Fruit fly (Drosophila melanogaster) whole organism, embryonic: ENCODE results near the gene CG12106.

Experiments used
- CG10209 ChIP-seq: fragments of 200-800 bp; sonication (Bioruptor generic); optimal IDR thresholded peaks from 3 replicates; lab custom pipeline; 2017; ENCODE audit warnings: missing biosample characterization, mild to moderate bottlenecking, missing genetic modification characterization, missing genetic modification reagents
- CG10267 ChIP-seq: fragments of 200-800 bp; sonication (Bioruptor generic); optimal IDR thresholded peaks from 2 replicates; lab custom pipeline; 2018; ENCODE audit warnings: missing biosample characterization, mild to moderate bottlenecking, missing genetic modification characterization, moderate library complexity
- CG10565 ChIP-seq: fragments of 200-800 bp; sonication (Bioruptor generic); optimal IDR thresholded peaks from 3 replicates; lab custom pipeline; 2016; ENCODE audit warnings: missing biosample characterization, mild to moderate bottlenecking, missing genetic modification characterization
- CG10959 ChIP-seq: fragments of 200-800 bp; sonication (Bioruptor generic); IDR thresholded peaks from 2 replicates; pipeline ENCODE4 v1.3.6; 2022; ENCODE audit warnings: missing biosample characterization, missing genetic modification characterization
- CG12299 ChIP-seq: fragments of 200-800 bp; sonication (Bioruptor generic); optimal IDR thresholded peaks from 2 replicates; lab custom pipeline; 2018; ENCODE audit warnings: missing biosample characterization, mild to moderate bottlenecking, missing genetic modification characterization
- CG12942 ChIP-seq: fragments of 200-800 bp; sonication (Bioruptor generic); optimal IDR thresholded peaks from 3 replicates; lab custom pipeline; 2016; ENCODE audit warnings: missing biosample characterization, missing genetic modification characterization
- CG13123 ChIP-seq: fragments of 200-800 bp; sonication (Bioruptor generic); optimal IDR thresholded peaks from 2 replicates; lab custom pipeline; 2016; ENCODE audit warnings: missing biosample characterization, missing genetic modification characterization
- CG13287 ChIP-seq: fragments of 200-800 bp; sonication (Bioruptor generic); IDR thresholded peaks from 2 replicates; pipeline ENCODE4 v1.3.6; 2022; ENCODE audit warnings: missing biosample characterization, missing genetic modification characterization; ENCODE audit not compliant: partially characterized antibody
- CG13624 ChIP-seq: fragments of 200-800 bp; sonication (Bioruptor generic); optimal IDR thresholded peaks from 2 replicates; lab custom pipeline; 2016; ENCODE audit warnings: missing biosample characterization, missing genetic modification characterization
- CG13894 ChIP-seq: fragments of 200-800 bp; sonication (Bioruptor generic); optimal IDR thresholded peaks from 3 replicates; lab custom pipeline; 2018; ENCODE audit warnings: missing biosample characterization, mild to moderate bottlenecking, missing genetic modification characterization, moderate library complexity
- CG15696 ChIP-seq: fragments of 200-800 bp; sonication (Bioruptor generic); optimal IDR thresholded peaks from 2 replicates; lab custom pipeline; 2019; ENCODE audit warnings: missing biosample characterization, mild to moderate bottlenecking, missing genetic modification characterization, moderate library complexity
- CG16779 ChIP-seq: fragments of 200-800 bp; sonication (Bioruptor generic); IDR thresholded peaks from 2 replicates; pipeline ENCODE4 v1.3.6; 2022; ENCODE audit warnings: missing biosample characterization, missing genetic modification characterization
- CG17612 ChIP-seq: fragments of 200-800 bp; sonication (Bioruptor generic); IDR thresholded peaks from 2 replicates; pipeline ENCODE4 v1.3.6; 2022; ENCODE audit warnings: missing biosample characterization, missing genetic modification characterization
- CG30020 ChIP-seq: fragments of 200-800 bp; optimal IDR thresholded peaks from 2 replicates; lab custom pipeline; 2019; ENCODE audit warnings: missing biosample characterization, mild to moderate bottlenecking, missing genetic modification characterization, moderate library complexity
- CG42726 ChIP-seq: fragments of 200-800 bp; sonication (Bioruptor generic); IDR thresholded peaks from 2 replicates; pipeline ENCODE4 v1.3.6; 2022; ENCODE audit warnings: missing biosample characterization, missing genetic modification characterization; ENCODE audit not compliant: partially characterized antibody
- CG6689 ChIP-seq: fragments of 200-800 bp; sonication (Bioruptor generic); IDR thresholded peaks from 2 replicates; pipeline ENCODE4 v1.3.6; 2022; ENCODE audit warnings: missing biosample characterization, missing genetic modification characterization
- CG8290 ChIP-seq, 3 experiments: fragments of 200-800 bp; sonication (Bioruptor generic); optimal IDR thresholded peaks; 2 replicates each; lab custom pipeline; 2016 to 2019; ENCODE audit warnings: missing biosample characterization in 3 of 3, missing genetic modification characterization in 3 of 3, mild to moderate bottlenecking in 2 of 3, moderate library complexity in 1 of 3
- CTCF ChIP-seq: fragments of 200-800 bp; sonication (Bioruptor generic); optimal IDR thresholded peaks from 2 replicates; lab custom pipeline; 2017; ENCODE audit warnings: missing biosample characterization, mild to moderate bottlenecking, missing genetic modification characterization, moderate library complexity
- D19A ChIP-seq: fragments of 200-800 bp; optimal IDR thresholded peaks from 3 replicates; lab custom pipeline; 2019; ENCODE audit warnings: missing biosample characterization, mild to moderate bottlenecking, missing genetic modification characterization, moderate library complexity
- D19B ChIP-seq: fragments of 200-800 bp; sonication (Bioruptor generic); optimal IDR thresholded peaks from 2 replicates; lab custom pipeline; 2017; ENCODE audit warnings: missing biosample characterization, mild to moderate bottlenecking, missing genetic modification characterization
- Deaf1 ChIP-seq: fragments of 200-800 bp; optimal IDR thresholded peaks from 3 replicates; lab custom pipeline; 2019; ENCODE audit warnings: missing biosample characterization, mild to moderate bottlenecking, missing genetic modification characterization, moderate library complexity
- Dip2 ChIP-seq: fragments of 200-800 bp; sonication (Bioruptor generic); IDR thresholded peaks from 2 replicates; pipeline ENCODE4 v1.3.6; 2022; ENCODE audit warnings: missing biosample characterization, missing genetic modification characterization
- H2.0 ChIP-seq: fragments of 200-800 bp; sonication (Bioruptor generic); IDR thresholded peaks from 2 replicates; pipeline ENCODE4 v1.3.6; 2022; ENCODE audit warnings: missing biosample characterization, missing genetic modification characterization
- HmgD ChIP-seq: fragments of 200-800 bp; sonication (Bioruptor generic); optimal IDR thresholded peaks from 3 replicates; lab custom pipeline; 2016; ENCODE audit warnings: missing biosample characterization, missing genetic modification characterization
- NC2α ChIP-seq: fragments of 200-800 bp; sonication (Bioruptor generic); optimal IDR thresholded peaks from 2 replicates; lab custom pipeline; 2016; ENCODE audit warnings: missing biosample characterization, missing genetic modification characterization
- NC2β ChIP-seq: fragments of 200-800 bp; sonication (Bioruptor generic); optimal IDR thresholded peaks from 2 replicates; lab custom pipeline; 2016; ENCODE audit warnings: missing biosample characterization, missing genetic modification characterization
- NFAT ChIP-seq: fragments of 200-800 bp; sonication (Bioruptor generic); IDR thresholded peaks from 2 replicates; pipeline ENCODE4 v1.3.6; 2022; ENCODE audit warnings: missing biosample characterization, missing genetic modification characterization
- Optix ChIP-seq: fragments of 200-800 bp; sonication (Bioruptor generic); IDR thresholded peaks from 3 replicates; pipeline ENCODE4 v1.3.6; 2022; ENCODE audit warnings: missing biosample characterization, missing genetic modification characterization
- Rx ChIP-seq: fragments of 200-800 bp; sonication (Bioruptor generic); IDR thresholded peaks from 2 replicates; pipeline ENCODE4 v1.3.6; 2022; ENCODE audit warnings: missing biosample characterization, missing genetic modification characterization
- Side ChIP-seq: fragments of 200-800 bp; sonication (Bioruptor generic); optimal IDR thresholded peaks from 2 replicates; lab custom pipeline; 2016; ENCODE audit warnings: missing biosample characterization, missing genetic modification characterization
- Ssrp ChIP-seq: fragments of 200-800 bp; sonication (Bioruptor generic); optimal IDR thresholded peaks from 2 replicates; lab custom pipeline; 2018; ENCODE audit warnings: missing biosample characterization, mild to moderate bottlenecking, missing genetic modification characterization, moderate library complexity
- Taf1 ChIP-seq: fragments of 200-800 bp; sonication (Bioruptor generic); IDR thresholded peaks from 2 replicates; pipeline ENCODE4 v1.3.6; 2022; ENCODE audit warnings: missing biosample characterization, missing genetic modification characterization
- ac ChIP-seq: fragments of 200-800 bp; sonication (Bioruptor generic); optimal IDR thresholded peaks from 3 replicates; lab custom pipeline; 2017; ENCODE audit warnings: missing biosample characterization, mild to moderate bottlenecking, missing genetic modification characterization
- ara ChIP-seq: fragments of 200-800 bp; sonication (Bioruptor generic); IDR thresholded peaks from 2 replicates; pipeline ENCODE4 v1.3.6; 2022; ENCODE audit warnings: missing biosample characterization, missing genetic modification characterization
- cg ChIP-seq: fragments of 200-800 bp; sonication (Bioruptor generic); optimal IDR thresholded peaks from 3 replicates; lab custom pipeline; 2019; ENCODE audit warnings: missing biosample characterization, mild to moderate bottlenecking, missing genetic modification characterization, moderate library complexity
- hkb ChIP-seq, 2 experiments: fragments of 200-800 bp in 1 of 2; fragments of >200 bp in 1 of 2; sonication (Bioruptor generic) in 1 of 2; IDR thresholded peaks in 1 of 2; optimal IDR thresholded peaks in 1 of 2; 2 replicates each; pipeline versions ENCODE4 v1.3.6 to Lab custom; 2017 to 2022; ENCODE audit warnings: missing biosample characterization in 1 of 2, missing genetic modification characterization in 1 of 2
- kni ChIP-seq: fragments of 200-800 bp; sonication (Bioruptor generic); optimal IDR thresholded peaks from 3 replicates; lab custom pipeline; 2017; ENCODE audit warnings: mild to moderate bottlenecking, missing biosample characterization, missing genetic modification reagents, missing genetic modification characterization
- lilli ChIP-seq: fragments of 200-800 bp; sonication (Bioruptor generic); optimal IDR thresholded peaks from 3 replicates; lab custom pipeline; 2016; ENCODE audit warnings: missing biosample characterization, missing genetic modification characterization
- lola ChIP-seq, 3 experiments: fragments of >200 bp in 2 of 3; fragments of 200-800 bp in 1 of 3; sonication (Bioruptor generic) in 1 of 3; optimal IDR thresholded peaks; 2 replicates each; lab custom pipeline; 2017 to 2019; ENCODE audit warnings: missing biosample characterization in 3 of 3, missing genetic modification characterization in 3 of 3, mild to moderate bottlenecking in 1 of 3, moderate library complexity in 1 of 3
- mirr ChIP-seq: fragments of 200-800 bp; sonication (Bioruptor generic); optimal IDR thresholded peaks from 3 replicates; lab custom pipeline; 2018; ENCODE audit warnings: missing biosample characterization, mild to moderate bottlenecking, missing genetic modification characterization
- nmo ChIP-seq: fragments of 200-800 bp; sonication (Bioruptor generic); optimal IDR thresholded peaks from 2 replicates; lab custom pipeline; 2018; ENCODE audit warnings: missing biosample characterization, mild to moderate bottlenecking, missing genetic modification characterization, moderate library complexity
- run ChIP-seq: fragments of 200-800 bp; sonication (Bioruptor generic); optimal IDR thresholded peaks from 3 replicates; lab custom pipeline; 2018; ENCODE audit warnings: missing biosample characterization, mild to moderate bottlenecking, missing genetic modification characterization
- salm ChIP-seq: fragments of 200-800 bp; sonication (Bioruptor generic); optimal IDR thresholded peaks from 2 replicates; lab custom pipeline; 2018; ENCODE audit warnings: missing biosample characterization, mild to moderate bottlenecking, missing genetic modification characterization
- sens ChIP-seq: fragments of 200-800 bp; sonication (Bioruptor generic); peaks from one replicate; lab custom pipeline; 2016; ENCODE audit warnings: missing biosample characterization, missing genetic modification characterization
- so ChIP-seq: fragments of 200-800 bp; sonication (Bioruptor generic); IDR thresholded peaks from 3 replicates; pipeline ENCODE4 v1.3.6; 2022; ENCODE audit warnings: missing biosample characterization, missing genetic modification characterization
- sob ChIP-seq: fragments of 200-800 bp; sonication (Bioruptor generic); IDR thresholded peaks from 2 replicates; pipeline ENCODE4 v1.3.6; 2022; ENCODE audit warnings: missing biosample characterization, missing genetic modification characterization
- tio ChIP-seq: fragments of 200-800 bp; sonication (Bioruptor generic); optimal IDR thresholded peaks from 2 replicates; lab custom pipeline; 2017; ENCODE audit warnings: missing biosample characterization, missing genetic modification characterization, inconsistent platforms
- twi ChIP-seq: fragments of 200-800 bp; optimal IDR thresholded peaks from 2 replicates; lab custom pipeline; 2019; ENCODE audit warnings: missing biosample characterization, mild to moderate bottlenecking, missing genetic modification characterization, moderate library complexity
- vvl ChIP-seq: fragments of 200-800 bp; sonication (Bioruptor generic); IDR thresholded peaks from 2 replicates; pipeline ENCODE4 v1.3.6; 2022; ENCODE audit warnings: missing biosample characterization, missing genetic modification characterization
- wdn ChIP-seq: fragments of 200-800 bp; sonication (Bioruptor generic); IDR thresholded peaks from 2 replicates; pipeline ENCODE4 v1.3.6; 2022; ENCODE audit warnings: missing biosample characterization, missing genetic modification characterization
- z ChIP-seq: fragments of 200-800 bp; sonication (Bioruptor generic); IDR thresholded peaks from 3 replicates; pipeline ENCODE4 v1.3.6; 2022; ENCODE audit warnings: missing biosample characterization, missing genetic modification characterization

CG12106 gene

DNA sequence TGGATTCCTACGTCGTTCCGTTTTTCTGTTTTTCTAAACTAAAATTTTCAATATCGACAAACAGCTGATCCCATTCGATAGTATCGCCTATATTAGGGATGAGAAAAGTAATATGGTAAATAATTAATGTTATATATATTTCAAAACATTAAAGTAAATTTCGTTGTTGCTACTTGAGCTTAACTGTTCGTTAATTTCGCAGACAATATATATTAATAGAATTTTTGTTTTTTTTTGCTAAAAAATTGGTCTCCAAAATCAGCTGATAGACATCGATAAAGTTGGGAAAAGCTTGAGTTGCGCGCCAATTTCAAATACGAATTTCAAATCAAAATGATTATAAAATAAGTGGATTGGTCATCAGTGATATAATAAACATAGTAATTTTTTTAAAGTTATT, 2.7 kb downstream of the CG12106 start, which contains the start of gene CG12118 (continued):
- peak; percentile 74 for TF ChIP-seq Ssrp (tag; lab: Kevin White, UChicago)
- peak; percentile 22 for TF ChIP-seq twi
- no peak for TF ChIP-seq cg (GFP tag; lab: Kevin White, UChicago)
- peak; percentile 73 for TF ChIP-seq ara (GFP tag; lab: Robert Waterston, UW)
- TF ChIP-seq wdn = peak; percentile 88
- peak; percentile 87 for TF ChIP-seq H2.0
- TF ChIP-seq z (GFP tag; lab: Robert Waterston, UW) = no peak
- peak; percentile 80 for TF ChIP-seq CG6689 (GFP tag; lab: Robert Waterston, UW)
- TF ChIP-seq kni (GFP tag; lab: Kevin White, UChicago) = no peak
- peak; percentile 82 for TF ChIP-seq lilli (GFP tag; lab: Kevin White, UChicago)
- peak; percentile 75 for TF ChIP-seq CG13894
- TF ChIP-seq CG10959 (GFP tag; lab: Robert Waterston, UW) = peak; percentile 63
- TF ChIP-seq CG16779 (GFP tag; lab: Robert Waterston, UW) = no peak
- peak; percentile 36 for TF ChIP-seq Deaf1
- peak; percentile 90 for TF ChIP-seq sob (GFP tag; lab: Robert Waterston, UW)
- peak; percentile 88 for TF ChIP-seq sens (GFP tag; lab: Kevin White, UChicago)
- peak; percentile 63 for TF ChIP-seq D19A
- TF ChIP-seq Optix (GFP tag; lab: Robert Waterston, UW) = no peak
- peak; percentile 23 for TF ChIP-seq salm
- peak; percentile 80 for TF ChIP-seq CG10209
- TF ChIP-seq CG17612 (GFP tag; lab: Robert Waterston, UW) = peak; percentile 65
- no peak for TF ChIP-seq CG10565
- no peak for TF ChIP-seq mirr (GFP tag; lab: Kevin White, UChicago)
- TF ChIP-seq NFAT = peak; percentile 78
- peak; percentile 81 for TF ChIP-seq CG10267 (tag; lab: Kevin White, UChicago)
- TF ChIP-seq CTCF (GFP tag; lab: Kevin White, UChicago) = no peak
- TF ChIP-seq nmo (GFP tag; lab: Kevin White, UChicago) = peak; percentile 85
- no peak for TF ChIP-seq hkb (optimal IDR thresholded peaks at IDR 0.05; lab: Kevin White, UChicago)
- peak; percentile 83 for TF ChIP-seq hkb (GFP tag; IDR thresholded peaks at IDR 0.05; lab: Robert Waterston, UW)
- no peak for TF ChIP-seq run (tag; lab: Kevin White, UChicago)
- TF ChIP-seq CG15696 (tag; lab: Kevin White, UChicago) = peak; percentile 62
- TF ChIP-seq so (GFP tag; lab: Robert Waterston, UW) = peak; percentile 56; the same call in 1 of the 3 replicates
- peak; percentile 51 for TF ChIP-seq CG12299 (tag; lab: Kevin White, UChicago)
- TF ChIP-seq ac (GFP tag; lab: Kevin White, UChicago) = no peak
- peak in 1 of 3 experiments; percentile 75 for TF ChIP-seq lola (GFP tag; optimal IDR thresholded peaks at IDR 0.05; lab: Kevin White, UChicago)
- TF ChIP-seq CG13287 (GFP tag; lab: Robert Waterston, UW) = peak; percentile 96
- TF ChIP-seq vvl (GFP tag; lab: Robert Waterston, UW) = peak; percentile 91
- peak; percentile 81 for TF ChIP-seq CG12942
- TF ChIP-seq tio = peak; percentile 76
- no peak for TF ChIP-seq NC2α
- TF ChIP-seq CG8290 (GFP tag; optimal IDR thresholded peaks at IDR 0.05; lab: Kevin White, UChicago) = peak; percentile 78
- peak; percentile 42 to 43 for TF ChIP-seq CG8290 (tag; optimal IDR thresholded peaks at IDR 0.05; lab: Kevin White, UChicago)
- peak; percentile 75 for TF ChIP-seq CG13123 (GFP tag; lab: Kevin White, UChicago)
- TF ChIP-seq CG42726 (GFP tag; lab: Robert Waterston, UW) = peak; percentile 70; the same call in 1 of the 2 replicates
- TF ChIP-seq D19B = no peak
- peak; percentile 46 for TF ChIP-seq NC2β
- peak; percentile 3 for TF ChIP-seq Side (GFP tag; lab: Kevin White, UChicago)
- peak; percentile 45; the same call in 1 of the 2 replicates for TF ChIP-seq Rx
- no peak for TF ChIP-seq Taf1
- peak; percentile 5 for TF ChIP-seq CG13624
- TF ChIP-seq CG30020 (tag; lab: Kevin White, UChicago) = peak; percentile 41
- TF ChIP-seq Dip2 (GFP tag; lab: Robert Waterston, UW) = no peak
- no peak for TF ChIP-seq HmgD
